Fruit fly (Drosophila melanogaster): ENCODE results near the gene CG1239.

CG1239 gene

DNA sequence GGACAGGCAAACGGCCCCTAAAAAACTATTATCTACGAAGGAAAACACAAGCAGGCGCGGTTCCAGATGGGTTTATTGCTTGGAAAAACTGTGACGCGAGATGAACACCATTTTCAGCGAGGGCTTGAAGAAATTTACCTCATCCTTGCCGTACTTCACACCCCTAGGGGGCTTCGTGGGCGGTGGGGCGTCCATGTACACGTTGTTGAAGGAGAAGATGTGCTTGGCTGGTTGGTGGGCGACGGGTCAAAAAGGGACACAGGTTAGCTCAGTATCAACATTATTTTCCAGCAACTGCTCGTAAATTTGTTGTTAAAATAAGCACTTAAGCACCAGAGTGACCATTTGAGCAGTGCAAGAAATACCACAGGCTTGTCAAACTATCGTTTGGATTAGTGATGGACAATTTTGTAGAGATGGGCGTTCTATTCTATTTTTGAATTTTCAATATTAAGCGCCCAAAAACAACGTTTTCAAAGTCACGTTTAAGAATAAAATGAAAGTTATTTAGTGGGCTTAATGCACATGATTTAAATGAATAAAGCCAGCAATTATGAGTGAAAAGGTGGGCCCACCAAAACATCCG is 25.4 kb downstream of the CG1239 start, which contains the start of gene Sec8 (continued):
- TF ChIP-seq CG7928 (GFP tag; optimal IDR thresholded peaks at IDR 0.05) (no peak), peb (GFP tag; IDR thresholded peaks at IDR 0.05) (0 out of 2 replicates have a peak, but pooled peaks have one; percentile 24), HmgD (GFP tag; optimal IDR thresholded peaks at IDR 0.05) (peak; percentile 44), usp (GFP tag; optimal IDR thresholded peaks at IDR 0.05) (no peak), Dip3 (GFP tag; optimal IDR thresholded peaks at IDR 0.05) (no peak), CG11695 (GFP tag; IDR thresholded peaks at IDR 0.05) (no peak), bowl (GFP tag; IDR thresholded peaks at IDR 0.05) (no peak), Xrp1 (GFP tag; IDR thresholded peaks at IDR 0.05) (no peak), Elba2 (GFP tag; optimal IDR thresholded peaks at IDR 0.05) (no peak), CG4424 (GFP tag; optimal IDR thresholded peaks at IDR 0.05) (peak; percentile 1), CG12104 (GFP tag; optimal IDR thresholded peaks at IDR 0.05) (no peak), lab (GFP tag; optimal IDR thresholded peaks at IDR 0.05) (no peak), Side (GFP tag; optimal IDR thresholded peaks at IDR 0.05) (peak; percentile 63), CG10267 (tag; optimal IDR thresholded peaks at IDR 0.05) (peak; percentile 64), BtbVII (GFP tag; optimal IDR thresholded peaks at IDR 0.05) (no peak), her (GFP tag; optimal IDR thresholded peaks at IDR 0.05) (peak; percentile 62), CTCF (GFP tag; optimal IDR thresholded peaks at IDR 0.05) (no peak), fu2 (GFP tag; optimal IDR thresholded peaks at IDR 0.05) (peak; percentile 38), CG1529 (GFP tag; optimal IDR thresholded peaks at IDR 0.05) (no peak), Blimp-1 (GFP tag; optimal IDR thresholded peaks at IDR 0.05) (no peak), Dad (GFP tag; optimal IDR thresholded peaks at IDR 0.05) (peak; percentile 57), gfzf (GFP tag; optimal IDR thresholded peaks at IDR 0.05) (peak; percentile 92), Xbp1 (GFP tag; optimal IDR thresholded peaks at IDR 0.05) (peak; percentile 56), sd (tag; optimal IDR thresholded peaks at IDR 0.05) (no peak), Dip2 (GFP tag; IDR thresholded peaks at IDR 0.05) (no peak), Sry-β (GFP tag; optimal IDR thresholded peaks at IDR 0.05) (no peak), Bdp1 (GFP tag; optimal IDR thresholded peaks at IDR 0.05) (no peak), CG8359 (GFP tag; optimal IDR thresholded peaks at IDR 0.05; ENCODE audit: borderline replicate concordance) (no peak), CG18262 (tag; optimal IDR thresholded peaks at IDR 0.05) (no peak), mam (GFP tag; optimal IDR thresholded peaks at IDR 0.05) (peak; percentile 64), Bteb2 (GFP tag; optimal IDR thresholded peaks at IDR 0.05) (peak; percentile 40), bcd (GFP tag; optimal IDR thresholded peaks at IDR 0.05) (no peak), knrl (GFP tag; IDR thresholded peaks at IDR 0.05; ENCODE audit: partially characterized antibody) (peak; percentile 84), Spps (tag; optimal IDR thresholded peaks at IDR 0.05) (no peak), Atf6 (GFP tag; IDR thresholded peaks at IDR 0.05) (no peak), cad (GFP tag; optimal IDR thresholded peaks at IDR 0.05) (no peak), sens (GFP tag) (peak; percentile 75), pho (GFP tag; optimal IDR thresholded peaks at IDR 0.05) (peak; percentile 52), fru (optimal IDR thresholded peaks at IDR 0.05) (no peak), gt (GFP tag; IDR thresholded peaks at IDR 0.05) (no peak), dan (GFP tag; IDR thresholded peaks at IDR 0.05) (no peak), CG1024 (GFP tag; IDR thresholded peaks at IDR 0.05) (no peak), p53 (GFP tag; optimal IDR thresholded peaks at IDR 0.05) (no peak), CG10979 (tag; optimal IDR thresholded peaks at IDR 0.05) (peak; percentile 19), dysf (GFP tag; IDR thresholded peaks at IDR 0.05) (peak; percentile 28; the same call in 1 of the 3 replicates), Dfd (GFP tag; optimal IDR thresholded peaks at IDR 0.05) (no peak), CG7839 (tag; optimal IDR thresholded peaks at IDR 0.05) (no peak), Scr (GFP tag; IDR thresholded peaks at IDR 0.05; ENCODE audit: partially characterized antibody) (peak; percentile 87), hbn (GFP tag; IDR thresholded peaks at IDR 0.05; ENCODE audit: partially characterized antibody) (peak; percentile 83), HLH54F (GFP tag; optimal IDR thresholded peaks at IDR 0.05) (peak; percentile 42), CG30403 (GFP tag; optimal IDR thresholded peaks at IDR 0.05) (peak; percentile 59), NFAT (GFP tag; IDR thresholded peaks at IDR 0.05) (no peak; the same call in 1 of the 2 replicates), CG13775 (GFP tag; optimal IDR thresholded peaks at IDR 0.05) (peak; percentile 18)
